Fruit fly (Drosophila melanogaster): Measurements from ENCODE around the gene Sid.
A peak's percentile ranks its signal among the peaks of the same experiment; 100 is the strongest.

Gene Sid

DNA sequence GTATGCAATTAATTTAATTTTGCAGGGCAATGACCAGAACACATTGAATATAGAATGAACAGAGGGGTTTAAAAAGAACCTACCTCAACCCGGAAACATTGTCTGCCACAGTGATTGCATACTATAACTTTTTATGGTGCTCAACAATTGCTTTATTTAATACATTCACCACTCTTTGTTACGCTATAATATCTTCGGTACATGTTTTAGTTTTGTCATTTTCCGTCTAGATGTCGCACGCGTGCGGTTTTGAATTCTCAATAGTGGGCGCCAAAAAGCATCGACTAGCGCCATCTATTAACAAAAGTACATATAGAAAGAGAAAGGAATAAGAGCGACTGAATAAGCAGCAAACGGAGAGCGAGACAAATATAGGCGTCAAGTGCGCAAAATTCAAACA, 1.6 kb downstream of the Sid start (continued):
- TF ChIP-seq zf30C (GFP tag; optimal IDR thresholded peaks at IDR 0.05) = no peak
- peak; percentile 99 for TF ChIP-seq CTCF (GFP tag; optimal IDR thresholded peaks at IDR 0.05)
- peak; percentile 87 for TF ChIP-seq CG13624 (GFP tag; optimal IDR thresholded peaks at IDR 0.05)
- peak in 1 of 2 experiments; percentile 41 for TF ChIP-seq eve (GFP tag; optimal IDR thresholded peaks at IDR 0.05)
- peak; percentile 90 for TF ChIP-seq CG30431 (GFP tag; optimal IDR thresholded peaks at IDR 0.05)
- TF ChIP-seq lbe (GFP tag; optimal IDR thresholded peaks at IDR 0.05) = no peak
- TF ChIP-seq CG1603 (tag; optimal IDR thresholded peaks at IDR 0.05) = peak; percentile 94
- peak; percentile 96 for TF ChIP-seq ewg (GFP tag; optimal IDR thresholded peaks at IDR 0.05)
- TF ChIP-seq CG4424 (GFP tag; optimal IDR thresholded peaks at IDR 0.05) = peak; percentile 80
- TF ChIP-seq dpn (GFP tag; optimal IDR thresholded peaks at IDR 0.05) = peak; percentile 89 to 91
- TF ChIP-seq Xrp1 (GFP tag; IDR thresholded peaks at IDR 0.05) = no peak; the same call in 1 of the 2 replicates
- TF ChIP-seq CG11696 (GFP tag; IDR thresholded peaks at IDR 0.05) = peak; percentile 60
- TF ChIP-seq pnt (GFP tag; optimal IDR thresholded peaks at IDR 0.05) = peak; percentile 84
- TF ChIP-seq CG7928 (GFP tag; optimal IDR thresholded peaks at IDR 0.05) = peak; percentile 33
- peak; percentile 34 for TF ChIP-seq CG12299 (tag; optimal IDR thresholded peaks at IDR 0.05)
- TF ChIP-seq CG10431 (GFP tag; optimal IDR thresholded peaks at IDR 0.05) = no peak
- TF ChIP-seq ro (GFP tag; IDR thresholded peaks at IDR 0.05) = peak; percentile 52; the same call in 1 of the 2 replicates
- no peak for TF ChIP-seq crol (GFP tag; IDR thresholded peaks at IDR 0.05)
- TF ChIP-seq row (GFP tag; IDR thresholded peaks at IDR 0.05) = peak; percentile 44; the same call in 2 of the 3 replicates
- peak; percentile 98 for TF ChIP-seq CG11456 (GFP tag; IDR thresholded peaks at IDR 0.05)
- TF ChIP-seq CG18599 (GFP tag; optimal IDR thresholded peaks at IDR 0.05) = peak; percentile 47
- peak; percentile 84 for TF ChIP-seq shn (GFP tag; optimal IDR thresholded peaks at IDR 0.05)
- TF ChIP-seq mld (GFP tag; IDR thresholded peaks at IDR 0.05; ENCODE audit: partially characterized antibody) = no peak
- TF ChIP-seq Stat92E (GFP tag; optimal IDR thresholded peaks at IDR 0.05) = no peak
- TF ChIP-seq CG10147 (GFP tag; optimal IDR thresholded peaks at IDR 0.05) = no peak
- TF ChIP-seq CG15696 (tag; optimal IDR thresholded peaks at IDR 0.05) = peak; percentile 88
- peak; percentile 87 for TF ChIP-seq her (GFP tag; optimal IDR thresholded peaks at IDR 0.05)
- TF ChIP-seq gsb-n (tag; optimal IDR thresholded peaks at IDR 0.05) = peak; percentile 69
- peak; percentile 90 for TF ChIP-seq onecut (GFP tag; IDR thresholded peaks at IDR 0.05)
- TF ChIP-seq CG10274 (GFP tag; optimal IDR thresholded peaks at IDR 0.05) = peak; percentile 55
- peak; percentile 66; the same call in 2 of the 3 replicates for TF ChIP-seq CG11560 (tag; IDR thresholded peaks at IDR 0.05)
- peak; percentile 71 for TF ChIP-seq CG16779 (GFP tag; IDR thresholded peaks at IDR 0.05)
- peak; percentile 82 for TF ChIP-seq CG14441 (GFP tag; IDR thresholded peaks at IDR 0.05)
- TF ChIP-seq Myb (GFP tag; optimal IDR thresholded peaks at IDR 0.05) = peak; percentile 54
- TF ChIP-seq Ets65A (GFP tag) = peak; percentile 98
- peak; percentile 63 for TF ChIP-seq CG6272 (GFP tag; IDR thresholded peaks at IDR 0.05)
- TF ChIP-seq D19A (tag; optimal IDR thresholded peaks at IDR 0.05) = no peak
- TF ChIP-seq CG4282 (GFP tag; optimal IDR thresholded peaks at IDR 0.05) = peak; percentile 46
- peak; percentile 83 for TF ChIP-seq ttk (GFP tag; IDR thresholded peaks at IDR 0.05)
- peak; percentile 87 for TF ChIP-seq CG17328 (GFP tag; IDR thresholded peaks at IDR 0.05)
- peak; percentile 91 for TF ChIP-seq ase (GFP tag; IDR thresholded peaks at IDR 0.05)
- TF ChIP-seq CG13424 (tag; optimal IDR thresholded peaks at IDR 0.05) = peak; percentile 75
- TF ChIP-seq ash1 (GFP tag; optimal IDR thresholded peaks at IDR 0.05) = peak; percentile 63
- TF ChIP-seq dimm (GFP tag; IDR thresholded peaks at IDR 0.05) = peak; percentile 47; the same call in 1 of the 2 replicates
- TF ChIP-seq corto (GFP tag; optimal IDR thresholded peaks at IDR 0.05) = no peak
- peak; percentile 34; the same call in 1 of the 2 replicates for TF ChIP-seq MBD-R2 (GFP tag; IDR thresholded peaks at IDR 0.05)
- TF ChIP-seq CG7745 (tag; optimal IDR thresholded peaks at IDR 0.05) = no peak
- peak; percentile 51 for TF ChIP-seq fd64A (GFP tag; optimal IDR thresholded peaks at IDR 0.05)
- peak; percentile 91 for TF ChIP-seq Lhr (GFP tag; optimal IDR thresholded peaks at IDR 0.05)
- TF ChIP-seq dmrt11E (tag; optimal IDR thresholded peaks at IDR 0.05) = peak; percentile 79
- peak; percentile 56 for TF ChIP-seq pfk (GFP tag; optimal IDR thresholded peaks at IDR 0.05)
- peak; percentile 67; the same call in 1 of the 3 replicates for TF ChIP-seq CG7357 (GFP tag; IDR thresholded peaks at IDR 0.05)
